Worm (Caenorhabditis elegans) whole organism, early embryonic: ENCODE measurements around the gene Y43F4B.10.

Experiments
- B0310.2 ChIP-seq: sonication (generic microtip); optimal IDR thresholded peaks from 2 replicates; lab custom pipeline; 2016; ENCODE audit warnings: mild to moderate bottlenecking, missing genetic modification characterization, missing compliant biosample characterization
- F13C5.2 ChIP-seq: sonication (generic microtip); optimal IDR thresholded peaks from 2 replicates; lab custom pipeline; 2017; ENCODE audit warnings: mild to moderate bottlenecking, missing genetic modification characterization, inconsistent platforms, missing compliant biosample characterization
- aly-1 ChIP-seq: sonication (generic microtip); optimal IDR thresholded peaks from 2 replicates; lab custom pipeline; 2016; ENCODE audit warnings: missing genetic modification characterization, missing compliant biosample characterization
- ama-1 ChIP-seq: fragments of 150-350 bp; optimal IDR thresholded peaks from 2 replicates; lab custom pipeline; 2014
- ceh-13 ChIP-seq: fragments of 200-800 bp; sonication (Bioruptor generic); optimal IDR thresholded peaks from 2 replicates; lab custom pipeline; 2018; ENCODE audit warnings: mild to moderate bottlenecking, missing genetic modification characterization, missing compliant biosample characterization
- ceh-36 ChIP-seq: sonication (generic microtip); optimal IDR thresholded peaks from 2 replicates; lab custom pipeline; 2016; ENCODE audit warnings: missing genetic modification characterization, inconsistent platforms, missing compliant biosample characterization
- ets-7 ChIP-seq: sonication (generic microtip); optimal IDR thresholded peaks from 2 replicates; lab custom pipeline; 2016; ENCODE audit warnings: missing genotype, missing genetic modification characterization, missing compliant biosample characterization
- flt-1 ChIP-seq: fragments of 200-800 bp; sonication (Bioruptor generic); IDR thresholded peaks from 2 replicates; pipeline ENCODE4 v1.3.6; 2022; ENCODE audit warnings: missing genetic modification characterization, missing compliant biosample characterization
- hmbx-1 ChIP-seq: sonication (generic microtip); optimal IDR thresholded peaks from 2 replicates; lab custom pipeline; 2016; ENCODE audit warnings: mild to moderate bottlenecking, missing genetic modification characterization, missing compliant biosample characterization
- hmg-4 ChIP-seq: fragments of 200-800 bp; sonication (Bioruptor generic); optimal IDR thresholded peaks from 2 replicates; lab custom pipeline; 2018; ENCODE audit warnings: mild to moderate bottlenecking, missing genetic modification characterization, missing compliant biosample characterization
- hnd-1 ChIP-seq: sonication (generic microtip); optimal IDR thresholded peaks from 2 replicates; lab custom pipeline; 2016; ENCODE audit warnings: missing genetic modification characterization, missing compliant biosample characterization
- pes-1 ChIP-seq: fragments of 200-800 bp; sonication (Bioruptor generic); IDR thresholded peaks from 2 replicates; pipeline ENCODE4 v1.3.6; 2022; ENCODE audit warnings: missing genetic modification reagents, missing genetic modification characterization, missing compliant biosample characterization
- scrt-1 ChIP-seq: fragments of 200-800 bp; sonication (Bioruptor generic); IDR thresholded peaks from 2 replicates; pipeline ENCODE4 v1.3.6; 2022; ENCODE audit warnings: missing genetic modification characterization, missing compliant biosample characterization
- sea-1 ChIP-seq: fragments of 200-800 bp; sonication (Bioruptor generic); conservative IDR thresholded peaks from 2 replicates; pipeline ENCODE4 v1.3.6; 2022; ENCODE audit warnings: missing genetic modification characterization, missing compliant biosample characterization
- tbx-11 ChIP-seq: fragments of 200-800 bp; sonication (Bioruptor generic); IDR thresholded peaks from 2 replicates; pipeline ENCODE4 v1.3.6; 2022; ENCODE audit warnings: missing genetic modification characterization, missing compliant biosample characterization
- tbx-37 ChIP-seq: fragments of 200-800 bp; sonication (Bioruptor generic); conservative IDR thresholded peaks from 2 replicates; pipeline ENCODE4 v1.3.6; 2022; ENCODE audit warnings: missing genetic modification reagents, missing genetic modification characterization, missing compliant biosample characterization
- tra-4 ChIP-seq: sonication (generic microtip); optimal IDR thresholded peaks from 2 replicates; lab custom pipeline; 2017; ENCODE audit warnings: missing genetic modification characterization, missing compliant biosample characterization

Gene Y43F4B.10

ce11 chrIII:13342079-13342734 lies 28.3 kb downstream of the Y43F4B.10 start, which contains the start of gene dro-1:
TSS of gene dro-1 (plus strand) at chrIII:13342684.
- TF ChIP-seq ets-7 (tag; lab: Kevin White, UChicago) (no peak), hnd-1 (tag; lab: Kevin White, UChicago) (no peak), flt-1 (no peak), tra-4 (tag; lab: Kevin White, UChicago) (no peak), tbx-11 (no peak), F13C5.2 (no peak), B0310.2 (tag; lab: Kevin White, UChicago) (no peak), hmbx-1 (no peak), ceh-13 (GFP tag; lab: Kevin White, UChicago) (no peak), ceh-36 (tag; lab: Kevin White, UChicago) (no peak), tbx-37 (no peak), hmg-4 (GFP tag; lab: Kevin White, UChicago) (no peak), pes-1 (GFP tag; lab: Robert Waterston, UW) (no peak), scrt-1 (GFP tag; lab: Robert Waterston, UW) (no peak), aly-1 (no peak)

- TF ChIP-seq tbx-11: no peak
- no peak for TF ChIP-seq ets-7 (tag; lab: Kevin White, UChicago)
- TF ChIP-seq tbx-37: no peak
- no peak for TF ChIP-seq hnd-1 (tag; lab: Kevin White, UChicago)
- no peak for TF ChIP-seq hmg-4 (GFP tag; lab: Kevin White, UChicago)
- no peak for TF ChIP-seq B0310.2 (tag; lab: Kevin White, UChicago)
- no peak for TF ChIP-seq sea-1 (GFP tag; lab: Robert Waterston, UW)
These were observed 29.2 kb downstream of the Y43F4B.10 start, which contains the start of gene ife-1 for ce11 chrIII:13343117-13343516. TSS of gene ife-1 (plus strand) at chrIII:13343417.

DNA sequence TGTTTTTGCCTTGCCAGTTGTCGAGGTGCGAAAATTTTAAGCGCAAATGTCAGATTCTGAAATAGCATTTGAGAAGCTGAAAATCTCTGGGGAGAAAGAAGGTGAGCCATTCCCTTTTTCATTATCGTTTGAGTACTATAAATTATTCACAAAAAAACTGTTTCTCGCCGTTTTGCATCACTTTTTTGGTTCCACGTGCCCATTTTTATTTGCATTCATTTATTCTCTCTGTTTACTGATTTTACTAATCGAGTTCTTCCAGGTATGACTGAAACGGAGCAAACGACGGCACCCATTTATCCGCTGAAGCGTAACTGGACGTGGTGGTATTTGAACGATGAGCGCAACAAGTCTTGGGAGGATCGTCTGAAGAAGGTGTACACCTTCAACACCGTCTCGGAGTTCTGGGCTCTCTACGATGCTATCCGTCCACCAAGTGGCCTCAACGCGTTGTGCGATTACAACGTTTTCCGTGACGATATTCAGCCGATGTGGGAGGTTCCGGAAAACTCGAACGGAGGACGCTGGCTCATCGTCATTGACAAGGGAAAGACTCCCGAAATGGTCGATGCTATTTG lies 29.8 kb downstream of the Y43F4B.10 start:
- TF ChIP-seq F13C5.2: no peak
- no peak for TF ChIP-seq hnd-1 (tag; lab: Kevin White, UChicago)

DNA sequence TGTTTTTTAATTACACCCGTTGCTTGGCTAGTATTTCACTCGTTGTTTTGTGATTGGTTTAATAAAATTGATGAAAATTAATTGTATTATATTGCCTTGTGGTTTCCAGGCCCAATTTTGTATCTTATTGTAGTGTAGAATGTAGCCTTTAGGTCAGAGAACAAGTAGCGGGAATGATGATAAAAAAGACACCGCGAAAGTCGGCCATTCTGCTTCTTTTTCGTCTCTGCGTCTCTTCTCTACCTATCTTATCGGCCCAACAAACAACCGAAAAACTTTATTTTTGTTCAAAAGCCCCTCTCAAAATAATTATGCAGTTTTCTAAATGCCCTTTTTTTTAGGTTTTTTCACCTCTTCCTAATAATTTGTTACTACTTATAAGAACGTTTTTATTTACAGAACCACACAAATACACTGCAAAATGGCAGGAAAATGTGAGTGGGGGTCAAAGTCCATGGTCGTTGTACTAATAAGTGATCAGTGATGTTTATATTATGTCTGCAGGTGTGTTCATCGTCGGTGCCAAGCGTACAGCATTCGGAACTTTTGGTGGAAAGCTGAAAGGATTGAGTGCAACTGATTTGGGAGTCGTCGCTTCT lies 30.8 kb downstream of the Y43F4B.10 start, which contains the start of gene acaa-2:
TSS of gene acaa-2 (plus strand) at position 400 of the 599 bp plus-strand sequence.
- TF ChIP-seq scrt-1 (GFP tag; lab: Robert Waterston, UW): no peak
- TF ChIP-seq pes-1 (GFP tag; lab: Robert Waterston, UW): no peak
- no peak for TF ChIP-seq hnd-1 (tag; lab: Kevin White, UChicago)
- TF ChIP-seq tra-4 (tag; lab: Kevin White, UChicago): no peak
- no peak for TF ChIP-seq F13C5.2
- TF ChIP-seq B0310.2 (tag; lab: Kevin White, UChicago): no peak
- no peak for TF ChIP-seq flt-1
- no peak for TF ChIP-seq hmbx-1
- no peak for TF ChIP-seq ceh-36 (tag; lab: Kevin White, UChicago)
- no peak for TF ChIP-seq ets-7 (tag; lab: Kevin White, UChicago)
- TF ChIP-seq tbx-11: no peak
- TF ChIP-seq aly-1: no peak
- no peak for TF ChIP-seq sea-1 (GFP tag; lab: Robert Waterston, UW)
- TF ChIP-seq ceh-13 (GFP tag; lab: Kevin White, UChicago): no peak
- TF ChIP-seq tbx-37: no peak

- TF ChIP-seq scrt-1 (GFP tag; lab: Robert Waterston, UW): no peak
- TF ChIP-seq ceh-36 (tag; lab: Kevin White, UChicago): no peak
- TF ChIP-seq flt-1: no peak
- TF ChIP-seq sea-1 (GFP tag; lab: Robert Waterston, UW): no peak
- no peak for TF ChIP-seq tbx-11
- TF ChIP-seq ceh-13 (GFP tag; lab: Kevin White, UChicago): no peak
- no peak for TF ChIP-seq F13C5.2
- TF ChIP-seq aly-1: no peak
- no peak for TF ChIP-seq hmbx-1
- no peak for TF ChIP-seq tbx-37
- TF ChIP-seq hnd-1 (tag; lab: Kevin White, UChicago): no peak
- no peak for TF ChIP-seq pes-1 (GFP tag; lab: Robert Waterston, UW)
- TF ChIP-seq tra-4 (tag; lab: Kevin White, UChicago): no peak
- TF ChIP-seq hmg-4 (GFP tag; lab: Kevin White, UChicago): no peak
- no peak for TF ChIP-seq ets-7 (tag; lab: Kevin White, UChicago)
These were observed 32.9 kb downstream of the Y43F4B.10 start, which contains the start of gene mtm-6 for ce11 chrIII:13346785-13347184. TSS of gene mtm-6 (plus strand) at chrIII:13347085.

DNA sequence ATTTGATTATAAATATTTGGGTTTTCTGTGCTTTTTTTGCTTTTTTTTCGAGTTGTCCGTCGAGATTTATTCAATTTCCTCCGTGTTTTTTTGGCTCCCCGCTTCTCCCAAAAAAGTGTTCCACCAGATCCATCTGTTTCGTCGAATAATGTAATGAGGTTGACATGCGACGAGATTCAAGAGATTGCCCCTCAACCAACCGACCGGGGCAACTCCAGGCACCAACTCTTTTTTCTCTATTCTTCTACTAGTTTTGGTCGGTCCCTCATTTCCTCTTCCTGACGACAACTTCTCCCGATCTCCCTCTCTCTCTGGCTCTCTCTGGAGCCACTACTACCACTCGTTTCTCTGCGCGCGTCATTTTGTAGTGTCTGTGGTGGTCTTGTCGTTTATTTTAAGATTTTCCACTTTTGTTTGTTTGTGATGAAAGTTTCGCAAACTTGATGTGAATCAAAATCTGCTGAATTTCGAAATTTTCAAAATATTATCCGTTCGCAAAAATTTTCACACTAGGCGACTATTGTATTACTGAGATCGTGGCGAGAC lies 34.0 kb downstream of the Y43F4B.10 start:
- TF ChIP-seq aly-1 (no peak), tbx-37 (no peak), tbx-11 (no peak), hmg-4 (GFP tag; lab: Kevin White, UChicago) (no peak), sea-1 (GFP tag; lab: Robert Waterston, UW) (no peak), hmbx-1 (no peak), pes-1 (GFP tag; lab: Robert Waterston, UW) (no peak), flt-1 (no peak), scrt-1 (GFP tag; lab: Robert Waterston, UW) (no peak), B0310.2 (tag; lab: Kevin White, UChicago) (no peak), ets-7 (tag; lab: Kevin White, UChicago) (no peak), hnd-1 (tag; lab: Kevin White, UChicago) (no peak), ama-1 (lab: Kevin White, UChicago) (no peak), ceh-13 (GFP tag; lab: Kevin White, UChicago) (no peak), ceh-36 (tag; lab: Kevin White, UChicago) (no peak), F13C5.2 (no peak)

ce11 chrIII:13348891-13349290 lies 35.0 kb downstream of the Y43F4B.10 start:
- no peak for TF ChIP-seq sea-1 (GFP tag; lab: Robert Waterston, UW)
- no peak for TF ChIP-seq ceh-36 (tag; lab: Kevin White, UChicago)
- no peak for TF ChIP-seq scrt-1 (GFP tag; lab: Robert Waterston, UW)
- no peak for TF ChIP-seq B0310.2 (tag; lab: Kevin White, UChicago)
- TF ChIP-seq F13C5.2: no peak
- no peak for TF ChIP-seq pes-1 (GFP tag; lab: Robert Waterston, UW)
- TF ChIP-seq flt-1: no peak
- TF ChIP-seq tra-4 (tag; lab: Kevin White, UChicago): no peak
- TF ChIP-seq tbx-37: no peak
- no peak for TF ChIP-seq ets-7 (tag; lab: Kevin White, UChicago)
